Fruit fly (Drosophila melanogaster): Measurements from ENCODE around the gene Pino.

DNA sequence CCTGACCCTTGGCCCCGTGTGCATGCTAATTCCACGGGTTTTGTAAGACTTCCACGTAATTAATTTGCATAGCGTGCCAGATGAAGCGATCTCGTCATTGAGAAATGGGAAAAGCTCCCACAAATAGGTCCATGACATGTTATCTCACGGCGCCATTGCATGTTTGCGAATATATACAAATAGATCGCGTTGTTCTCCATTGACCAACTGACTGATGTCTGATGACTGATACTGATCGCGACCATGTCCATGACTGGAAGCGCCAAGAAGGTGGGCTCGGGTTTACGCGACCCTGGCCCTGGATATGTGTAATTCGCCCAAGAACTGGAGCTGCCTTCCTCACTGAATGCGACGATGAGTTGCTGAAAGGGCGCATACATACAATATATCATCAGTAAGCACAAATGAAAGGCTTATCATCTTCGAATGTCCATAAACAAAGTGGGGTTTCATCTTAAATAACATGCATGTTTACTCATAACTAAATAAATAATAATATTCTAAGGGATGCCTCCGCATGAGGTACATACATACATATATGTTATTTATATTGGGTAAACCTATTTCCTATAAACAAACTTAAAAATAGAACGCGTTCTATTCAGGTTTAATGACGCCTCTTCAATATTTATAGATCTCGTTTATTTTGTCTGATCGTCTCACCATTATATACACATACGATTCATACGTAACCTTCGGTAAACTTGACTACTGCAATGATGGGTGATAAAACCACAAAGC lies 5.5 kb downstream of the Pino start:
- no peak for TF ChIP-seq pan (optimal IDR thresholded peaks at IDR 0.05)
- TF ChIP-seq EcR (GFP tag; optimal IDR thresholded peaks at IDR 0.05): no peak
- no peak for TF ChIP-seq psq (optimal IDR thresholded peaks at IDR 0.05)
- TF ChIP-seq CG8478 (optimal IDR thresholded peaks at IDR 0.05): no peak
